Fruit fly (Drosophila melanogaster) whole organism, embryonic: Measurements from ENCODE around the gene CG3632.

ENCODE experiments used
- B-H2 ChIP-seq: fragments of 200-800 bp; sonication (Bioruptor generic); optimal IDR thresholded peaks from 2 replicates; lab custom pipeline; 2018; ENCODE audit warnings: missing biosample characterization, mild to moderate bottlenecking, missing genetic modification characterization
- CG12104 ChIP-seq: fragments of 200-800 bp; sonication (Bioruptor generic); optimal IDR thresholded peaks from 3 replicates; lab custom pipeline; 2016; ENCODE audit warnings: missing biosample characterization, missing genetic modification characterization
- CG12769 ChIP-seq: fragments of 200-800 bp; sonication (Bioruptor generic); optimal IDR thresholded peaks from 2 replicates; lab custom pipeline; 2019; ENCODE audit warnings: missing biosample characterization, mild to moderate bottlenecking, missing genetic modification characterization, moderate library complexity
- CG15514 ChIP-seq: fragments of 200-800 bp; sonication (Bioruptor generic); optimal IDR thresholded peaks from 3 replicates; lab custom pipeline; 2017; ENCODE audit warnings: missing biosample characterization, missing genetic modification characterization, mild to moderate bottlenecking, moderate library complexity, missing genetic modification reagents
- CG15696 ChIP-seq: fragments of 200-800 bp; sonication (Bioruptor generic); optimal IDR thresholded peaks from 2 replicates; lab custom pipeline; 2019; ENCODE audit warnings: missing biosample characterization, mild to moderate bottlenecking, missing genetic modification characterization, moderate library complexity
- CG17361 ChIP-seq: fragments of 200-800 bp; sonication (Bioruptor generic); IDR thresholded peaks from 3 replicates; pipeline ENCODE4 v1.3.6; 2022; ENCODE audit warnings: missing biosample characterization, missing genetic modification characterization
- CG17385 ChIP-seq: fragments of 200-800 bp; sonication (Bioruptor generic); optimal IDR thresholded peaks from 3 replicates; lab custom pipeline; 2018; ENCODE audit warnings: missing biosample characterization, mild to moderate bottlenecking, missing genetic modification characterization
- CG2199 ChIP-seq: fragments of 200-800 bp; sonication (Bioruptor generic); IDR thresholded peaks from 3 replicates; pipeline ENCODE4 v1.3.6; 2022; ENCODE audit warnings: missing biosample characterization, missing genetic modification characterization
- CG30020 ChIP-seq: fragments of 200-800 bp; optimal IDR thresholded peaks from 2 replicates; lab custom pipeline; 2019; ENCODE audit warnings: missing biosample characterization, mild to moderate bottlenecking, missing genetic modification characterization, moderate library complexity
- CG30403 ChIP-seq: fragments of 200-800 bp; sonication (Bioruptor generic); optimal IDR thresholded peaks from 3 replicates; lab custom pipeline; 2016; ENCODE audit warnings: missing biosample characterization, missing genetic modification characterization
- CG34422 ChIP-seq: fragments of 200-800 bp; sonication (Bioruptor generic); IDR thresholded peaks from 3 replicates; pipeline ENCODE4 v1.3.6; 2022; ENCODE audit warnings: missing biosample characterization, missing genetic modification characterization
- CG4617 ChIP-seq: fragments of 200-800 bp; sonication (Bioruptor generic); optimal IDR thresholded peaks from 3 replicates; lab custom pipeline; 2016; ENCODE audit warnings: missing biosample characterization, missing genetic modification characterization, borderline replicate concordance
- CG6791 ChIP-seq: fragments of 200-800 bp; sonication (Bioruptor generic); IDR thresholded peaks from 3 replicates; pipeline ENCODE4 v1.3.6; 2022; ENCODE audit warnings: missing biosample characterization, missing genetic modification characterization; ENCODE audit not compliant: partially characterized antibody
- CG6813 ChIP-seq: fragments of 200-800 bp; sonication (Bioruptor generic); optimal IDR thresholded peaks from 2 replicates; lab custom pipeline; 2017; ENCODE audit warnings: missing biosample characterization, missing genetic modification characterization, mild to moderate bottlenecking, moderate library complexity, missing genetic modification reagents
- CG7987 ChIP-seq: fragments of 200-800 bp; sonication (Bioruptor generic); optimal IDR thresholded peaks from 2 replicates; lab custom pipeline; 2018; ENCODE audit warnings: missing biosample characterization, mild to moderate bottlenecking, missing genetic modification characterization, moderate library complexity
- CG8290 ChIP-seq, 3 experiments: fragments of 200-800 bp; sonication (Bioruptor generic); optimal IDR thresholded peaks; 2 replicates each; lab custom pipeline; 2016 to 2019; ENCODE audit warnings: missing biosample characterization in 3 of 3, missing genetic modification characterization in 3 of 3, mild to moderate bottlenecking in 2 of 3, moderate library complexity in 1 of 3
- CG9215 ChIP-seq: fragments of 200-800 bp; sonication (Bioruptor generic); IDR thresholded peaks from 2 replicates; pipeline ENCODE4 v1.3.6; 2022; ENCODE audit warnings: missing biosample characterization, missing genetic modification characterization
- Dll ChIP-seq: fragments of 200-800 bp; sonication (Bioruptor generic); IDR thresholded peaks from 4 replicates; pipeline ENCODE4 v1.3.6; 2022; ENCODE audit warnings: missing biosample characterization, missing genetic modification characterization; ENCODE audit not compliant: partially characterized antibody
- Dp ChIP-seq: fragments of 200-800 bp; sonication (Bioruptor generic); optimal IDR thresholded peaks from 2 replicates; lab custom pipeline; 2018; ENCODE audit warnings: missing biosample characterization, mild to moderate bottlenecking, missing genetic modification characterization, moderate library complexity
- Drgx ChIP-seq: fragments of 200-800 bp; sonication (Bioruptor generic); IDR thresholded peaks from 2 replicates; pipeline ENCODE4 v1.3.6; 2022; ENCODE audit warnings: missing biosample characterization, missing genetic modification characterization
- HmgZ ChIP-seq: fragments of 200-800 bp; sonication (Bioruptor generic); optimal IDR thresholded peaks from 2 replicates; lab custom pipeline; 2018; ENCODE audit warnings: missing biosample characterization, mild to moderate bottlenecking, missing genetic modification characterization
- Hr78 ChIP-seq, 2 experiments: fragments of 200-800 bp in 1 of 2; fragments of >200 bp in 1 of 2; sonication (Bioruptor generic) in 1 of 2; optimal IDR thresholded peaks; 2 replicates each; lab custom pipeline; 2017 to 2019; ENCODE audit warnings: missing biosample characterization in 2 of 2, missing genetic modification characterization in 2 of 2, mild to moderate bottlenecking in 1 of 2, moderate library complexity in 1 of 2
- MBD-R2 ChIP-seq: fragments of 200-800 bp; sonication (Bioruptor generic); IDR thresholded peaks from 2 replicates; pipeline ENCODE4 v1.3.6; 2022; ENCODE audit warnings: missing biosample characterization, missing genetic modification characterization
- Mrtf ChIP-seq: fragments of 200-800 bp; sonication (Bioruptor generic); IDR thresholded peaks from 3 replicates; pipeline ENCODE4 v1.3.6; 2022; ENCODE audit warnings: missing biosample characterization, missing genetic modification characterization
- Nf-YC ChIP-seq: fragments of 200-800 bp; optimal IDR thresholded peaks from 3 replicates; lab custom pipeline; 2019; ENCODE audit warnings: missing biosample characterization, mild to moderate bottlenecking, missing genetic modification characterization, moderate library complexity
- Opbp ChIP-seq: fragments of 200-800 bp; sonication (Bioruptor generic); IDR thresholded peaks from 3 replicates; pipeline ENCODE4 v1.3.6; 2022; ENCODE audit warnings: missing biosample characterization, missing genetic modification characterization; ENCODE audit not compliant: partially characterized antibody
- Rx ChIP-seq: fragments of 200-800 bp; sonication (Bioruptor generic); IDR thresholded peaks from 2 replicates; pipeline ENCODE4 v1.3.6; 2022; ENCODE audit warnings: missing biosample characterization, missing genetic modification characterization
- Side ChIP-seq: fragments of 200-800 bp; sonication (Bioruptor generic); optimal IDR thresholded peaks from 2 replicates; lab custom pipeline; 2016; ENCODE audit warnings: missing biosample characterization, missing genetic modification characterization
- YL-1 ChIP-seq: fragments of 200-800 bp; sonication (Bioruptor generic); optimal IDR thresholded peaks from 3 replicates; lab custom pipeline; 2017; ENCODE audit warnings: missing biosample characterization, mild to moderate bottlenecking, missing genetic modification characterization
- bigmax ChIP-seq: fragments of 200-800 bp; sonication (Bioruptor generic); optimal IDR thresholded peaks from 2 replicates; lab custom pipeline; 2018; ENCODE audit warnings: missing biosample characterization, mild to moderate bottlenecking, missing genetic modification characterization
- bsh ChIP-seq, 2 experiments: fragments of 200-800 bp; sonication (Bioruptor generic); optimal IDR thresholded peaks; 2 replicates each; lab custom pipeline; 2017 to 2018; ENCODE audit warnings: mild to moderate bottlenecking in 2 of 2, missing biosample characterization in 2 of 2, missing genetic modification characterization in 2 of 2, moderate library complexity in 1 of 2
- cg ChIP-seq: fragments of 200-800 bp; sonication (Bioruptor generic); optimal IDR thresholded peaks from 3 replicates; lab custom pipeline; 2019; ENCODE audit warnings: missing biosample characterization, mild to moderate bottlenecking, missing genetic modification characterization, moderate library complexity
- corto ChIP-seq: fragments of 200-800 bp; sonication (Bioruptor generic); optimal IDR thresholded peaks from 2 replicates; lab custom pipeline; 2016; ENCODE audit warnings: missing biosample characterization, mild to moderate bottlenecking, missing genetic modification characterization, moderate library complexity
- dm ChIP-seq: fragments of 200-800 bp; sonication (Bioruptor generic); optimal IDR thresholded peaks from 3 replicates; lab custom pipeline; 2016; ENCODE audit warnings: missing biosample characterization, missing genetic modification characterization
- emc ChIP-seq: fragments of 200-800 bp; sonication (Bioruptor generic); optimal IDR thresholded peaks from 2 replicates; lab custom pipeline; 2016; ENCODE audit warnings: missing biosample characterization, missing genetic modification characterization
- gcm ChIP-seq: fragments of 200-800 bp; sonication (Bioruptor generic); optimal IDR thresholded peaks from 2 replicates; lab custom pipeline; 2019; ENCODE audit warnings: missing biosample characterization, mild to moderate bottlenecking, missing genetic modification characterization, moderate library complexity
- gcm2 ChIP-seq: fragments of 200-800 bp; sonication (Bioruptor generic); optimal IDR thresholded peaks from 2 replicates; lab custom pipeline; 2016; ENCODE audit warnings: missing biosample characterization, missing genetic modification characterization
- gem ChIP-seq: fragments of 200-800 bp; sonication (Bioruptor generic); optimal IDR thresholded peaks from 2 replicates; lab custom pipeline; 2019; ENCODE audit warnings: missing biosample characterization, mild to moderate bottlenecking, missing genetic modification characterization, moderate library complexity
- kni ChIP-seq: fragments of 200-800 bp; sonication (Bioruptor generic); optimal IDR thresholded peaks from 3 replicates; lab custom pipeline; 2017; ENCODE audit warnings: mild to moderate bottlenecking, missing biosample characterization, missing genetic modification reagents, missing genetic modification characterization
- lbe ChIP-seq: fragments of 200-800 bp; sonication (Bioruptor generic); optimal IDR thresholded peaks from 2 replicates; lab custom pipeline; 2016; ENCODE audit warnings: missing biosample characterization, mild to moderate bottlenecking, missing genetic modification characterization
- mirr ChIP-seq: fragments of 200-800 bp; sonication (Bioruptor generic); optimal IDR thresholded peaks from 3 replicates; lab custom pipeline; 2018; ENCODE audit warnings: missing biosample characterization, mild to moderate bottlenecking, missing genetic modification characterization
- onecut ChIP-seq: fragments of 200-800 bp; sonication (Bioruptor generic); IDR thresholded peaks from 2 replicates; pipeline ENCODE4 v1.3.6; 2022; ENCODE audit warnings: missing biosample characterization, missing genetic modification characterization
- pfk ChIP-seq: fragments of 200-800 bp; sonication (Bioruptor generic); optimal IDR thresholded peaks from 2 replicates; lab custom pipeline; 2018; ENCODE audit warnings: missing biosample characterization, mild to moderate bottlenecking, missing genetic modification characterization, moderate library complexity
- sens-2 ChIP-seq: fragments of 200-800 bp; sonication (Bioruptor generic); IDR thresholded peaks from 2 replicates; pipeline ENCODE4 v1.3.6; 2022; ENCODE audit warnings: missing biosample characterization, missing genetic modification characterization
- sqz ChIP-seq: fragments of 200-800 bp; sonication (Bioruptor generic); optimal IDR thresholded peaks from 3 replicates; lab custom pipeline; 2018; ENCODE audit warnings: missing biosample characterization, mild to moderate bottlenecking, missing genetic modification characterization
- tx ChIP-seq: fragments of 200-800 bp; sonication (Bioruptor generic); optimal IDR thresholded peaks from 2 replicates; lab custom pipeline; 2016; ENCODE audit warnings: missing biosample characterization, missing genetic modification characterization
- z ChIP-seq: fragments of 200-800 bp; sonication (Bioruptor generic); IDR thresholded peaks from 3 replicates; pipeline ENCODE4 v1.3.6; 2022; ENCODE audit warnings: missing biosample characterization, missing genetic modification characterization

The CG3632 gene

dm6 chrX:16318858-16319557 is 22.5 kb downstream of the CG3632 start (continued):
- TF ChIP-seq sqz (GFP tag; lab: Kevin White, UChicago): no peak
- peak; percentile 99 for TF ChIP-seq bigmax
- no peak for TF ChIP-seq CG8290 (GFP tag; optimal IDR thresholded peaks at IDR 0.05; lab: Kevin White, UChicago)
- TF ChIP-seq CG8290 (tag; optimal IDR thresholded peaks at IDR 0.05; lab: Kevin White, UChicago): peak in 1 of 2 experiments; percentile 54
- TF ChIP-seq lbe (GFP tag; lab: Kevin White, UChicago): peak; percentile 28
- peak; percentile 35 for TF ChIP-seq CG7987
- peak; percentile 9 for TF ChIP-seq Side (GFP tag; lab: Kevin White, UChicago)
- peak; percentile 5 for TF ChIP-seq CG6813 (GFP tag; lab: Kevin White, UChicago)
- TF ChIP-seq Dll (GFP tag; lab: Robert Waterston, UW): no peak
- TF ChIP-seq CG12769 (tag; lab: Kevin White, UChicago): peak; percentile 6
- TF ChIP-seq mirr (GFP tag; lab: Kevin White, UChicago): peak; percentile 82
- peak; percentile 47 for TF ChIP-seq CG15514
- TF ChIP-seq CG34422: peak; percentile 82; the same call in 1 of the 3 replicates
- TF ChIP-seq Hr78 (GFP tag; optimal IDR thresholded peaks at IDR 0.05; lab: Kevin White, UChicago): peak in 1 of 2 experiments; percentile 25
- TF ChIP-seq CG17385 (GFP tag; lab: Kevin White, UChicago): no peak
- peak; percentile 71 for TF ChIP-seq dm
- peak; percentile 73 for TF ChIP-seq Drgx (GFP tag; lab: Robert Waterston, UW)
- peak; percentile 64; the same call in 2 of the 3 replicates for TF ChIP-seq CG6791
- TF ChIP-seq CG15696: peak; percentile 28
- peak in 1 of 2 experiments; percentile 41 for TF ChIP-seq bsh (GFP tag; optimal IDR thresholded peaks at IDR 0.05; lab: Kevin White, UChicago)
- TF ChIP-seq CG2199 (GFP tag; lab: Robert Waterston, UW): peak; percentile 80; the same call in 2 of the 3 replicates
- peak; percentile 34 for TF ChIP-seq HmgZ
- TF ChIP-seq pfk: peak; percentile 74
- peak; percentile 8 for TF ChIP-seq gcm2 (GFP tag; lab: Kevin White, UChicago)
- no peak for TF ChIP-seq sens-2 (GFP tag; lab: Robert Waterston, UW)
- no peak for TF ChIP-seq CG12104
- peak; percentile 84 for TF ChIP-seq gcm
- TF ChIP-seq CG30403: peak; percentile 1
- TF ChIP-seq CG4617 (GFP tag; lab: Kevin White, UChicago): no peak
- TF ChIP-seq tx (GFP tag; lab: Kevin White, UChicago): no peak
- TF ChIP-seq Mrtf (GFP tag; lab: Robert Waterston, UW): no peak
- peak; percentile 22 for TF ChIP-seq YL-1 (GFP tag; lab: Kevin White, UChicago)
- TF ChIP-seq B-H2 (GFP tag; lab: Kevin White, UChicago): peak; percentile 40
- TF ChIP-seq Nf-YC: peak; percentile 45
- TF ChIP-seq Dp (GFP tag; lab: Kevin White, UChicago): no peak
- peak; percentile 78 for TF ChIP-seq onecut
- peak; percentile 38 for TF ChIP-seq corto (GFP tag; lab: Kevin White, UChicago)
- TF ChIP-seq MBD-R2 (GFP tag; lab: Robert Waterston, UW): peak; percentile 16; the same call in 1 of the 2 replicates
- no peak for TF ChIP-seq emc
- TF ChIP-seq gem (tag; lab: Kevin White, UChicago): peak; percentile 15
- peak; percentile 23; the same call in 1 of the 3 replicates for TF ChIP-seq z (GFP tag; lab: Robert Waterston, UW)
- 0 out of 3 replicates have a peak, but pooled peaks have one; percentile 7 for TF ChIP-seq CG17361 (GFP tag; lab: Robert Waterston, UW)
- peak; percentile 79 for TF ChIP-seq kni (GFP tag; lab: Kevin White, UChicago)
- TF ChIP-seq cg (GFP tag; lab: Kevin White, UChicago): peak; percentile 97
- no peak for TF ChIP-seq Rx (GFP tag; lab: Robert Waterston, UW)
- TF ChIP-seq CG9215: no peak
- peak; percentile 49; the same call in 2 of the 3 replicates for TF ChIP-seq Opbp
- TF ChIP-seq CG30020 (tag; lab: Kevin White, UChicago): peak; percentile 79
